Worm (Caenorhabditis elegans): ENCODE measurements around the gene ugt-39.

ce11 chrV:7164210-7164609 is 7.3 kb downstream of the ugt-39 start, which contains the start of gene srh-83:
- TF ChIP-seq R02D3.7 (tag; optimal IDR thresholded peaks at IDR 0.05) (no peak), pha-4 (tag; optimal IDR thresholded peaks at IDR 0.05) (no peak), ama-1 (optimal IDR thresholded peaks at IDR 0.05) (no peak)
